Fruit fly (Drosophila melanogaster): Measurements from ENCODE around the gene Cp19.

Cp19 gene

dm6 chr3L:8748839-8749238 is 19.2 kb downstream of the Cp19 start (continued):
- TF ChIP-seq CG9876 (GFP tag; optimal IDR thresholded peaks at IDR 0.05) = peak; percentile 12
- TF ChIP-seq CG2875 (GFP tag; optimal IDR thresholded peaks at IDR 0.05) = no peak
- TF ChIP-seq CG14441 (GFP tag; IDR thresholded peaks at IDR 0.05) = peak; percentile 45
- TF ChIP-seq Eip74EF (GFP tag; optimal IDR thresholded peaks at IDR 0.05) = no peak
- no peak for TF ChIP-seq z (GFP tag; IDR thresholded peaks at IDR 0.05)
- peak; percentile 69; the same call in 2 of the 3 replicates for TF ChIP-seq ase (GFP tag; IDR thresholded peaks at IDR 0.05)
- no peak for TF ChIP-seq CG8765 (GFP tag; IDR thresholded peaks at IDR 0.05)
- TF ChIP-seq p53 (GFP tag; optimal IDR thresholded peaks at IDR 0.05) = no peak
- TF ChIP-seq CG4424 (GFP tag; optimal IDR thresholded peaks at IDR 0.05) = peak; percentile 9
- TF ChIP-seq sug (tag; optimal IDR thresholded peaks at IDR 0.05) = peak; percentile 25
- TF ChIP-seq CG11247 (GFP tag; IDR thresholded peaks at IDR 0.05) = peak; percentile 64
- TF ChIP-seq HHEX (GFP tag; optimal IDR thresholded peaks at IDR 0.05) = no peak
- TF ChIP-seq Side (GFP tag; optimal IDR thresholded peaks at IDR 0.05) = no peak
- no peak for TF ChIP-seq HLHmδ (GFP tag; optimal IDR thresholded peaks at IDR 0.05)
- peak; percentile 23 for TF ChIP-seq CoRest (tag; optimal IDR thresholded peaks at IDR 0.05)
- TF ChIP-seq tna (GFP tag; IDR thresholded peaks at IDR 0.05; ENCODE audit: partially characterized antibody) = no peak
- no peak for TF ChIP-seq sr (GFP tag; IDR thresholded peaks at IDR 0.05)
- no peak for TF ChIP-seq psq (GFP tag; optimal IDR thresholded peaks at IDR 0.05)
- no peak for TF ChIP-seq CG15601 (tag; optimal IDR thresholded peaks at IDR 0.05)
- TF ChIP-seq CG1602 (GFP tag; optimal IDR thresholded peaks at IDR 0.05) = peak; percentile 26
- TF ChIP-seq vvl (GFP tag; IDR thresholded peaks at IDR 0.05) = no peak; the same call in 1 of the 2 replicates
- TF ChIP-seq slp2 (GFP tag; optimal IDR thresholded peaks at IDR 0.05) = no peak
- peak; percentile 43; the same call in 1 of the 3 replicates for TF ChIP-seq H15 (GFP tag; IDR thresholded peaks at IDR 0.05)
- TF ChIP-seq CG30020 (tag; optimal IDR thresholded peaks at IDR 0.05) = no peak
- TF ChIP-seq Hmr (GFP tag; optimal IDR thresholded peaks at IDR 0.05) = no peak
- no peak for TF ChIP-seq Mad (GFP tag; optimal IDR thresholded peaks at IDR 0.05)
- no peak; the same call in 2 of the 3 replicates for TF ChIP-seq tgo (GFP tag; IDR thresholded peaks at IDR 0.05)
- TF ChIP-seq Camta (GFP tag; optimal IDR thresholded peaks at IDR 0.05) = no peak
- TF ChIP-seq CG14014 (GFP tag; IDR thresholded peaks at IDR 0.05) = no peak
- TF ChIP-seq CG11696 (GFP tag; IDR thresholded peaks at IDR 0.05) = no peak
- peak; percentile 40 for TF ChIP-seq CG11504 (tag; optimal IDR thresholded peaks at IDR 0.05)
- TF ChIP-seq knrl (GFP tag; IDR thresholded peaks at IDR 0.05; ENCODE audit: partially characterized antibody) = peak; percentile 51; the same call in 1 of the 3 replicates
- TF ChIP-seq CG13424 (tag; optimal IDR thresholded peaks at IDR 0.05) = no peak
- TF ChIP-seq CG17385 (GFP tag; optimal IDR thresholded peaks at IDR 0.05) = no peak
- TF ChIP-seq CG43689 (GFP tag; IDR thresholded peaks at IDR 0.05) = no peak
- TF ChIP-seq CG14667 (GFP tag; IDR thresholded peaks at IDR 0.05) = 0 out of 2 replicates have a peak, but pooled peaks have one; percentile 15
- TF ChIP-seq CG16863 (GFP tag; optimal IDR thresholded peaks at IDR 0.05) = no peak
- peak; percentile 32 for TF ChIP-seq CG2712 (tag; optimal IDR thresholded peaks at IDR 0.05)
- TF ChIP-seq peb (GFP tag; IDR thresholded peaks at IDR 0.05) = no peak
- no peak for TF ChIP-seq bbx (GFP tag; IDR thresholded peaks at IDR 0.05; ENCODE audit: partially characterized antibody)
- TF ChIP-seq CG13624 (GFP tag; optimal IDR thresholded peaks at IDR 0.05) = no peak
- no peak for TF ChIP-seq CG18599 (GFP tag; optimal IDR thresholded peaks at IDR 0.05)
- TF ChIP-seq CG1603 (tag; optimal IDR thresholded peaks at IDR 0.05) = peak; percentile 38
- peak; percentile 19; the same call in 1 of the 2 replicates for TF ChIP-seq CG6272 (GFP tag; IDR thresholded peaks at IDR 0.05)
- TF ChIP-seq ac (GFP tag; optimal IDR thresholded peaks at IDR 0.05) = no peak
- TF ChIP-seq Jarid2 (GFP tag; optimal IDR thresholded peaks at IDR 0.05) = no peak
- no peak for TF ChIP-seq schlank (tag; optimal IDR thresholded peaks at IDR 0.05)
- TF ChIP-seq insv (GFP tag; optimal IDR thresholded peaks at IDR 0.05) = no peak
- TF ChIP-seq Doc3 (GFP tag; IDR thresholded peaks at IDR 0.05; ENCODE audit: partially characterized antibody) = no peak
- no peak for TF ChIP-seq CG6683 (GFP tag; optimal IDR thresholded peaks at IDR 0.05)
- no peak for TF ChIP-seq CG18476 (GFP tag; optimal IDR thresholded peaks at IDR 0.05)
